Fruit fly (Drosophila melanogaster) whole organism, wandering third instar larva: Measurements from ENCODE around the gene CG10208.

Source experiments
- CrebA ChIP-seq: fragments of 200-800 bp; sonication (Bioruptor generic); optimal IDR thresholded peaks from 2 replicates; lab custom pipeline; 2016; ENCODE audit warnings: missing biosample characterization, mild to moderate bottlenecking, missing genetic modification characterization, borderline replicate concordance
- Hr78 ChIP-seq: fragments of >200 bp; optimal IDR thresholded peaks from 2 replicates; lab custom pipeline; 2017; ENCODE audit warnings: missing biosample characterization, missing genetic modification characterization
- N ChIP-seq: fragments of >200 bp; optimal IDR thresholded peaks from 2 replicates; lab custom pipeline; 2018; ENCODE audit warnings: missing biosample characterization, missing external identifiers, missing genetic modification characterization
- OdsH ChIP-seq: fragments of 200-800 bp; sonication (Bioruptor generic); optimal IDR thresholded peaks from 2 replicates; lab custom pipeline; 2016; ENCODE audit warnings: missing biosample characterization, mild to moderate bottlenecking, missing genetic modification characterization
- Rel ChIP-seq, 2 experiments: fragments of 200-800 bp; sonication (Bioruptor generic) in 1 of 2; optimal IDR thresholded peaks; 2 replicates in 1 of 2; 3 replicates in 1 of 2; lab custom pipeline; 2016 to 2019; ENCODE audit warnings: mild to moderate bottlenecking in 2 of 2, missing biosample characterization in 2 of 2, missing genetic modification characterization in 2 of 2, moderate library complexity in 1 of 2
- Sp1 ChIP-seq: fragments of 200-800 bp; sonication (Bioruptor generic); optimal IDR thresholded peaks from 3 replicates; lab custom pipeline; 2019; ENCODE audit warnings: missing biosample characterization, mild to moderate bottlenecking, missing genetic modification characterization, moderate library complexity
- br ChIP-seq: fragments of 200-800 bp; sonication (Bioruptor generic); optimal IDR thresholded peaks from 2 replicates; lab custom pipeline; 2016; ENCODE audit warnings: missing biosample characterization, missing genetic modification characterization
- ey ChIP-seq: fragments of 200-800 bp; sonication (Bioruptor generic); optimal IDR thresholded peaks from 2 replicates; lab custom pipeline; 2016; ENCODE audit warnings: missing biosample characterization, missing genetic modification characterization

dm6 chr3R:23734573-23735404, 39.1 kb downstream of the CG10208 start:
- no peak for TF ChIP-seq Hr78 (GFP tag; lab: Kevin White, UChicago)
- TF ChIP-seq Sp1 (GFP tag; lab: Kevin White, UChicago), result no peak
- no peak for TF ChIP-seq CrebA (GFP tag; lab: Kevin White, UChicago)
- TF ChIP-seq Rel (GFP tag; optimal IDR thresholded peaks at IDR 0.05; lab: Kevin White, UChicago), result no peak
- no peak for TF ChIP-seq Rel (tag; optimal IDR thresholded peaks at IDR 0.05; lab: Kevin White, UChicago)
- TF ChIP-seq br, result no peak
- no peak for TF ChIP-seq ey (GFP tag; lab: Kevin White, UChicago)
- no peak for TF ChIP-seq OdsH
- no peak for TF ChIP-seq N (GFP tag; lab: Kevin White, UChicago)
